Worm (Caenorhabditis elegans) whole organism, L4 larva: ENCODE results near the gene F46H5.11.

ENCODE experiments used
- F44E2.7 ChIP-seq: fragments of 200-800 bp; sonication (Bioruptor generic); IDR thresholded peaks from 2 replicates; pipeline ENCODE4 v2.1.2; 2022; ENCODE audit warnings: missing genetic modification characterization, missing compliant biosample characterization
- T20F7.1 ChIP-seq: fragments of 200-800 bp; sonication (Bioruptor generic); optimal IDR thresholded peaks from 2 replicates; lab custom pipeline; 2018; ENCODE audit warnings: mild to moderate bottlenecking, missing genetic modification characterization, missing compliant biosample characterization
- T26A8.4 ChIP-seq: fragments of 200-800 bp; sonication (Bioruptor generic); IDR thresholded peaks from 2 replicates; pipeline ENCODE4 v1.3.6; 2022; ENCODE audit warnings: missing genetic modification characterization, missing compliant biosample characterization
- Y105C5A.15 ChIP-seq: fragments of 200-800 bp; sonication (Bioruptor generic); IDR thresholded peaks from 2 replicates; pipeline ENCODE4 v1.3.6; 2022; ENCODE audit warnings: missing genetic modification characterization, missing compliant biosample characterization
- Y5F2A.4 ChIP-seq: fragments of 200-800 bp; sonication (Bioruptor generic); optimal IDR thresholded peaks from 2 replicates; lab custom pipeline; 2018; ENCODE audit warnings: mild to moderate bottlenecking, missing genetic modification characterization, missing compliant biosample characterization
- attf-4 ChIP-seq: sonication (generic microtip); optimal IDR thresholded peaks from 3 replicates; lab custom pipeline; 2017; ENCODE audit warnings: missing biosample characterization, missing genetic modification characterization
- ceh-28 ChIP-seq: fragments of 150-350 bp; optimal IDR thresholded peaks from 2 replicates; lab custom pipeline; 2014; ENCODE audit warnings: missing biosample characterization, missing genetic modification reagents, missing genetic modification characterization
- ceh-32 ChIP-seq: sonication (generic microtip); optimal IDR thresholded peaks from 2 replicates; lab custom pipeline; 2016; ENCODE audit warnings: mild to moderate bottlenecking, missing genetic modification characterization, missing compliant biosample characterization; ENCODE audit not compliant: poor library complexity
- ceh-44 ChIP-seq: fragments of 200-800 bp; sonication (Bioruptor generic); IDR thresholded peaks from 2 replicates; pipeline ENCODE4 v1.3.6; 2022; ENCODE audit warnings: missing genetic modification reagents, missing genetic modification characterization, missing compliant biosample characterization
- ceh-62 ChIP-seq: sonication (generic microtip); optimal IDR thresholded peaks from 2 replicates; lab custom pipeline; 2017; ENCODE audit warnings: missing biosample characterization, missing genetic modification characterization
- ces-1 ChIP-seq: fragments of 150-350 bp; sonication (generic microtip); optimal IDR thresholded peaks from 4 replicates; lab custom pipeline; 2014; ENCODE audit warnings: missing biosample characterization, missing genetic modification reagents, missing genetic modification characterization
- cey-2 ChIP-seq: sonication (generic microtip); optimal IDR thresholded peaks from 3 replicates; lab custom pipeline; 2017; ENCODE audit warnings: missing genetic modification characterization, mild to moderate bottlenecking, missing compliant biosample characterization, antibody characterized with exemption, borderline replicate concordance; ENCODE audit not compliant: insufficient read depth
- daf-12 ChIP-seq: fragments of 150-350 bp; optimal IDR thresholded peaks from 2 replicates; lab custom pipeline; 2014; ENCODE audit warnings: missing biosample characterization, missing genetic modification reagents, missing genetic modification characterization
- dmd-8 ChIP-seq: fragments of 200-800 bp; sonication (Bioruptor generic); IDR thresholded peaks from 2 replicates; pipeline ENCODE4 v1.3.6; 2022; ENCODE audit warnings: missing genetic modification characterization, missing compliant biosample characterization
- duxl-1 ChIP-seq: sonication (generic microtip); optimal IDR thresholded peaks from 2 replicates; lab custom pipeline; 2016; ENCODE audit warnings: mild to moderate bottlenecking, missing genetic modification characterization, moderate library complexity, missing compliant biosample characterization; ENCODE audit not compliant: poor library complexity
- egl-27 ChIP-seq: sonication (generic microtip); optimal IDR thresholded peaks from 3 replicates; lab custom pipeline; 2017; ENCODE audit warnings: missing biosample characterization, missing genetic modification reagents, missing genetic modification characterization
- fkh-10 ChIP-seq: fragments of 150-350 bp; optimal IDR thresholded peaks from 2 replicates; lab custom pipeline; 2014; ENCODE audit warnings: missing biosample characterization, missing genetic modification reagents, missing genetic modification characterization
- fos-1 ChIP-seq: fragments of 150-350 bp; optimal IDR thresholded peaks from 2 replicates; lab custom pipeline; 2014; ENCODE audit warnings: missing biosample characterization, missing genetic modification characterization
- gei-8 ChIP-seq: fragments of 200-800 bp; sonication (Bioruptor generic); optimal IDR thresholded peaks from 2 replicates; lab custom pipeline; 2018; ENCODE audit warnings: mild to moderate bottlenecking, missing genetic modification characterization, missing compliant biosample characterization
- hlh-11 ChIP-seq: fragments of 200-800 bp; sonication (Bioruptor generic); optimal IDR thresholded peaks from 2 replicates; lab custom pipeline; 2018; ENCODE audit warnings: mild to moderate bottlenecking, missing genetic modification characterization, missing compliant biosample characterization
- jun-1 ChIP-seq: fragments of 150-350 bp; optimal IDR thresholded peaks from 2 replicates; lab custom pipeline; 2014; ENCODE audit warnings: missing biosample characterization, missing genetic modification reagents, missing genetic modification characterization
- lin-39 ChIP-seq: fragments of 150-350 bp; optimal IDR thresholded peaks from 2 replicates; lab custom pipeline; 2014; ENCODE audit warnings: missing biosample characterization, missing genetic modification reagents, missing genetic modification characterization
- lir-3 ChIP-seq: sonication (generic microtip); optimal IDR thresholded peaks from 2 replicates; lab custom pipeline; 2016; ENCODE audit warnings: mild to moderate bottlenecking, missing genetic modification characterization, missing compliant biosample characterization
- lsy-2 ChIP-seq, 2 experiments: fragments of 150-350 bp in 1 of 2; sonication (generic microtip) in 1 of 2; optimal IDR thresholded peaks; 2 replicates each; lab custom pipeline; 2014 to 2017; ENCODE audit warnings: missing biosample characterization in 2 of 2, missing genetic modification characterization in 2 of 2
- madf-9 ChIP-seq: fragments of 200-800 bp; sonication (Bioruptor generic); conservative IDR thresholded peaks from 2 replicates; pipeline ENCODE4 v1.3.6; 2022; ENCODE audit warnings: missing genetic modification reagents, missing genetic modification characterization, missing compliant biosample characterization
- mdl-1 ChIP-seq, 2 experiments: fragments of 150-350 bp in 1 of 2; sonication (generic microtip) in 1 of 2; optimal IDR thresholded peaks; 2 replicates each; lab custom pipeline; 2014 to 2017; ENCODE audit warnings: missing biosample characterization in 2 of 2, missing genetic modification characterization in 2 of 2
- mdt-29 ChIP-seq: fragments of 200-800 bp; sonication (Bioruptor generic); IDR thresholded peaks from 2 replicates; pipeline ENCODE4 v1.3.6; 2022; ENCODE audit warnings: missing genetic modification reagents, missing genetic modification characterization, missing compliant biosample characterization
- mep-1 ChIP-seq: fragments of 150-350 bp; sonication (generic microtip); optimal IDR thresholded peaks from 3 replicates; lab custom pipeline; 2014; ENCODE audit warnings: missing biosample characterization, missing genetic modification characterization
- mes-2 ChIP-seq: sonication (generic microtip); optimal IDR thresholded peaks from 2 replicates; lab custom pipeline; 2016; ENCODE audit warnings: missing genotype, mild to moderate bottlenecking, missing genetic modification characterization, missing compliant biosample characterization; ENCODE audit not compliant: poor library complexity, severe bottlenecking
- mxl-2 ChIP-seq: fragments of 200-800 bp; sonication (Bioruptor generic); conservative IDR thresholded peaks from 2 replicates; pipeline ENCODE4 v1.3.6; 2022; ENCODE audit warnings: missing genetic modification reagents, missing genetic modification characterization, missing compliant biosample characterization
- nhr-10 ChIP-seq: fragments of 150-350 bp; optimal IDR thresholded peaks from 2 replicates; lab custom pipeline; 2014; ENCODE audit warnings: missing biosample characterization, missing genetic modification characterization
- nhr-102 ChIP-seq: sonication (generic microtip); optimal IDR thresholded peaks from 2 replicates; lab custom pipeline; 2016; ENCODE audit warnings: mild to moderate bottlenecking, missing genetic modification characterization, moderate library complexity, missing compliant biosample characterization
- nhr-11 ChIP-seq: fragments of 150-350 bp; optimal IDR thresholded peaks from 2 replicates; lab custom pipeline; 2014; ENCODE audit warnings: missing biosample characterization, missing genetic modification characterization
- nhr-28 ChIP-seq: fragments of 150-350 bp; optimal IDR thresholded peaks from 2 replicates; lab custom pipeline; 2014; ENCODE audit warnings: missing biosample characterization, missing genetic modification characterization
- nhr-41 ChIP-seq: fragments of 200-800 bp; sonication (Bioruptor generic); IDR thresholded peaks from 2 replicates; pipeline ENCODE4 v1.3.6; 2022; ENCODE audit warnings: missing genetic modification reagents, missing genetic modification characterization, missing compliant biosample characterization
- nhr-42 ChIP-seq: fragments of 200-800 bp; sonication (Bioruptor generic); IDR thresholded peaks from 2 replicates; pipeline ENCODE4 v1.3.6; 2022; ENCODE audit warnings: missing genetic modification characterization, missing compliant biosample characterization
- nhr-76 ChIP-seq: fragments of 150-350 bp; optimal IDR thresholded peaks from 2 replicates; lab custom pipeline; 2014; ENCODE audit warnings: missing biosample characterization, missing genetic modification characterization
- nhr-77 ChIP-seq: fragments of 150-350 bp; optimal IDR thresholded peaks from 2 replicates; lab custom pipeline; 2014; ENCODE audit warnings: missing biosample characterization, missing genetic modification characterization
- pha-4 ChIP-seq, 2 experiments: fragments of 150-350 bp in 1 of 2; fragments of 200-800 bp in 1 of 2; sonication (Bioruptor generic) in 1 of 2; IDR thresholded peaks in 1 of 2; optimal IDR thresholded peaks in 1 of 2; 2 replicates each; pipeline versions ENCODE4 v1.3.6 to Lab custom; 2014 to 2022; ENCODE audit warnings: missing genetic modification characterization in 2 of 2, missing genetic modification reagents in 2 of 2, missing biosample characterization in 1 of 2, missing compliant biosample characterization in 1 of 2
- php-3 ChIP-seq: fragments of 200-800 bp; sonication (Bioruptor generic); IDR thresholded peaks from 2 replicates; pipeline ENCODE4 v1.3.6; 2022; ENCODE audit warnings: missing genetic modification reagents, missing genetic modification characterization, missing compliant biosample characterization
- pqm-1 ChIP-seq: sonication (generic microtip); optimal IDR thresholded peaks from 2 replicates; lab custom pipeline; 2017; ENCODE audit warnings: missing biosample characterization, missing genetic modification characterization
- rbr-2 ChIP-seq: sonication (generic microtip); optimal IDR thresholded peaks from 2 replicates; lab custom pipeline; 2016; ENCODE audit warnings: missing genotype, missing genetic modification characterization, missing compliant biosample characterization
- saeg-2 ChIP-seq: fragments of 200-800 bp; sonication (Bioruptor generic); IDR thresholded peaks from 2 replicates; pipeline ENCODE4 v1.3.6; 2022; ENCODE audit warnings: missing genetic modification reagents, missing genetic modification characterization, missing compliant biosample characterization
- sdz-12 ChIP-seq: fragments of 200-800 bp; sonication (Bioruptor generic); optimal IDR thresholded peaks from 2 replicates; lab custom pipeline; 2018; ENCODE audit warnings: mild to moderate bottlenecking, missing genetic modification characterization, missing compliant biosample characterization
- spr-1 ChIP-seq: sonication (generic microtip); optimal IDR thresholded peaks from 2 replicates; lab custom pipeline; 2016; ENCODE audit warnings: mild to moderate bottlenecking, missing genetic modification characterization, missing compliant biosample characterization
- tag-97 ChIP-seq: fragments of 200-800 bp; sonication (Bioruptor generic); IDR thresholded peaks from 2 replicates; pipeline ENCODE4 v1.3.6; 2022; ENCODE audit warnings: missing genetic modification characterization, missing compliant biosample characterization
- tra-1 ChIP-seq: fragments of 200-800 bp; sonication (Bioruptor generic); IDR thresholded peaks from 2 replicates; pipeline ENCODE4 v1.3.6; 2022; ENCODE audit warnings: missing genetic modification reagents, missing genetic modification characterization, missing compliant biosample characterization
- zfp-3 ChIP-seq: fragments of 200-800 bp; sonication (Bioruptor generic); conservative IDR thresholded peaks from 2 replicates; pipeline ENCODE4 v1.3.6; 2022; ENCODE audit warnings: missing genetic modification reagents, missing genetic modification characterization, missing compliant biosample characterization
- zip-11 ChIP-seq: fragments of 200-800 bp; sonication (Bioruptor generic); IDR thresholded peaks from 2 replicates; pipeline ENCODE4 v1.3.6; 2022; ENCODE audit warnings: missing genetic modification characterization, missing compliant biosample characterization
- zip-2 ChIP-seq: fragments of 150-350 bp; optimal IDR thresholded peaks from 2 replicates; lab custom pipeline; 2014; ENCODE audit warnings: missing biosample characterization, missing genetic modification characterization
- ztf-7 ChIP-seq: fragments of 150-350 bp; optimal IDR thresholded peaks from 2 replicates; lab custom pipeline; 2014; ENCODE audit warnings: missing biosample characterization, missing genetic modification characterization

The F46H5.11 gene

ce11 chrX:7234723-7235203, 37.1 kb downstream of the F46H5.11 start:
- TF ChIP-seq Y5F2A.4 (no peak), egl-27 (tag; lab: Kevin White, UChicago) (no peak), daf-12 (tag; lab: Kevin White, UChicago) (no peak), Y105C5A.15 (no peak), php-3 (GFP tag; lab: Robert Waterston, UW) (no peak), nhr-102 (tag; lab: Kevin White, UChicago) (no peak), nhr-11 (peak; percentile 25), zip-11 (GFP tag; lab: Robert Waterston, UW) (no peak), jun-1 (no peak), dmd-8 (GFP tag; lab: Robert Waterston, UW) (no peak), F44E2.7 (GFP tag; lab: Robert Waterston, UW) (no peak), cey-2 (tag; lab: Kevin White, UChicago) (no peak), sdz-12 (GFP tag; lab: Kevin White, UChicago) (no peak), zfp-3 (GFP tag; lab: Robert Waterston, UW) (no peak), ceh-44 (GFP tag; lab: Robert Waterston, UW) (no peak), ztf-7 (tag; lab: Kevin White, UChicago) (peak; percentile 12), T20F7.1 (GFP tag; lab: Kevin White, UChicago) (no peak), mxl-2 (GFP tag; lab: Robert Waterston, UW) (no peak), mdt-29 (GFP tag; lab: Robert Waterston, UW) (no peak), spr-1 (tag; lab: Kevin White, UChicago) (peak; percentile 3), hlh-11 (tag; lab: Kevin White, UChicago) (peak; percentile 70), ceh-28 (tag; lab: Kevin White, UChicago) (no peak), attf-4 (tag; lab: Kevin White, UChicago) (peak; percentile 14), ceh-62 (tag; lab: Kevin White, UChicago) (no peak), mep-1 (tag; lab: Kevin White, UChicago) (peak; percentile 81), fkh-10 (GFP tag; lab: Kevin White, UChicago) (peak; percentile 98), pqm-1 (tag; lab: Kevin White, UChicago) (peak; percentile 47), nhr-42 (GFP tag; lab: Robert Waterston, UW) (no peak), ceh-32 (tag; lab: Kevin White, UChicago) (no peak), zip-2 (tag; lab: Kevin White, UChicago) (no peak), saeg-2 (GFP tag; lab: Robert Waterston, UW) (no peak), nhr-76 (tag; lab: Kevin White, UChicago) (no peak), T26A8.4 (GFP tag; lab: Robert Waterston, UW) (no peak), mdl-1 (tag; optimal IDR thresholded peaks at IDR 0.05; lab: Kevin White, UChicago) (peak in 1 of 2 experiments; percentile 37), nhr-10 (tag; lab: Kevin White, UChicago) (no peak), gei-8 (GFP tag; lab: Kevin White, UChicago) (no peak), nhr-28 (tag; lab: Kevin White, UChicago) (peak; percentile 59), nhr-77 (tag; lab: Kevin White, UChicago) (peak; percentile 33), duxl-1 (no peak), tra-1 (no peak), lin-39 (no peak), ces-1 (GFP tag; lab: Kevin White, UChicago) (peak; percentile 34), lsy-2 (tag; optimal IDR thresholded peaks at IDR 0.05; lab: Kevin White, UChicago) (peak in 1 of 2 experiments; percentile 29), tag-97 (no peak), rbr-2 (peak; percentile 68), fos-1 (tag; lab: Kevin White, UChicago) (no peak), mes-2 (tag; lab: Kevin White, UChicago) (peak; percentile 7), madf-9 (GFP tag; lab: Robert Waterston, UW) (no peak), nhr-41 (GFP tag; lab: Robert Waterston, UW) (no peak), pha-4 (GFP tag; IDR thresholded peaks at IDR 0.05; lab: Robert Waterston, UW) (no peak), pha-4 (tag; optimal IDR thresholded peaks at IDR 0.05; lab: Kevin White, UChicago) (no peak), lir-3 (tag; lab: Kevin White, UChicago) (no peak)
